Worm (Caenorhabditis elegans) whole organism, young adult: Measurements from ENCODE around the gene M01B2.12.

ENCODE experiments used
- B0035.1 ChIP-seq: sonication (generic microtip); optimal IDR thresholded peaks from 2 replicates; lab custom pipeline; 2016; ENCODE audit warnings: missing genetic modification characterization, mild to moderate bottlenecking, missing compliant biosample characterization, missing genotype, missing genetic modification reagents
- F23B12.7 ChIP-seq: sonication (generic microtip); optimal IDR thresholded peaks from 2 replicates; lab custom pipeline; 2017; ENCODE audit warnings: missing genetic modification characterization, mild to moderate bottlenecking, missing compliant biosample characterization, antibody characterized with exemption, moderate library complexity; ENCODE audit not compliant: insufficient read depth
- F33H1.4 ChIP-seq: fragments of 200-800 bp; sonication (Bioruptor generic); IDR thresholded peaks from 2 replicates; pipeline ENCODE4 v1.3.6; 2022; ENCODE audit warnings: missing genetic modification reagents, missing genetic modification characterization, missing compliant biosample characterization
- F49E8.2 ChIP-seq: sonication (generic microtip); optimal IDR thresholded peaks from 3 replicates; lab custom pipeline; 2017; ENCODE audit warnings: missing genetic modification characterization, mild to moderate bottlenecking, missing compliant biosample characterization, antibody characterized with exemption, moderate library complexity; ENCODE audit not compliant: insufficient read depth
- F57A8.1 ChIP-seq: fragments of 200-800 bp; sonication (Bioruptor generic); optimal IDR thresholded peaks from 2 replicates; lab custom pipeline; 2018; ENCODE audit warnings: mild to moderate bottlenecking, missing genetic modification characterization, moderate library complexity, missing compliant biosample characterization
- F57C9.4 ChIP-seq: sonication (generic microtip); optimal IDR thresholded peaks from 2 replicates; lab custom pipeline; 2017; ENCODE audit warnings: mild to moderate bottlenecking, missing genetic modification characterization, missing compliant biosample characterization
- T07F8.4 ChIP-seq: sonication (generic microtip); optimal IDR thresholded peaks from 2 replicates; lab custom pipeline; 2016; ENCODE audit warnings: mild to moderate bottlenecking, missing genetic modification characterization, moderate library complexity, missing compliant biosample characterization
- T26A5.8 ChIP-seq: sonication (generic microtip); optimal IDR thresholded peaks from 2 replicates; lab custom pipeline; 2016; ENCODE audit warnings: missing genetic modification characterization, missing compliant biosample characterization
- Y53F4B.3 ChIP-seq: fragments of 200-800 bp; sonication (Bioruptor generic); IDR thresholded peaks from 2 replicates; pipeline ENCODE4 v1.3.6; 2022; ENCODE audit warnings: missing genetic modification reagents, missing genetic modification characterization, missing compliant biosample characterization
- Y67H2A.10 ChIP-seq: fragments of 200-800 bp; sonication (Bioruptor generic); conservative IDR thresholded peaks from 2 replicates; pipeline ENCODE4 v1.3.6; 2022; ENCODE audit warnings: missing genetic modification reagents, missing genetic modification characterization, missing compliant biosample characterization
- Y79H2A.3 ChIP-seq: fragments of 200-800 bp; sonication (Bioruptor generic); conservative IDR thresholded peaks from 2 replicates; pipeline ENCODE4 v1.3.6; 2022; ENCODE audit warnings: missing genetic modification reagents, missing genetic modification characterization, missing compliant biosample characterization
- aptf-3 ChIP-seq: fragments of 200-800 bp; sonication (Bioruptor generic); IDR thresholded peaks from 2 replicates; pipeline ENCODE4 v1.3.6; 2022; ENCODE audit warnings: missing genetic modification characterization, missing compliant biosample characterization
- bed-2 ChIP-seq: fragments of 200-800 bp; sonication (Bioruptor generic); IDR thresholded peaks from 2 replicates; pipeline ENCODE4 v1.3.6; 2022; ENCODE audit warnings: missing genetic modification reagents, missing genetic modification characterization, missing compliant biosample characterization
- die-1 ChIP-seq: sonication (generic microtip); optimal IDR thresholded peaks from 2 replicates; lab custom pipeline; 2016; ENCODE audit warnings: missing genotype, mild to moderate bottlenecking, missing genetic modification characterization, missing compliant biosample characterization
- dox-1 ChIP-seq: fragments of 200-800 bp; sonication (Bioruptor generic); IDR thresholded peaks from 2 replicates; pipeline ENCODE4 v1.3.6; 2022; ENCODE audit warnings: missing genetic modification reagents, missing genetic modification characterization, missing compliant biosample characterization
- egrh-3 ChIP-seq: fragments of 200-800 bp; sonication (Bioruptor generic); IDR thresholded peaks from 2 replicates; pipeline ENCODE4 v1.3.6; 2022; ENCODE audit warnings: missing genetic modification reagents, missing genetic modification characterization, missing compliant biosample characterization
- him-1 ChIP-seq: sonication (generic microtip); optimal IDR thresholded peaks from 2 replicates; lab custom pipeline; 2016; ENCODE audit warnings: missing genotype, missing genetic modification reagents, missing genetic modification characterization, missing compliant biosample characterization
- lag-1 ChIP-seq: fragments of 200-800 bp; sonication (Bioruptor generic); IDR thresholded peaks from 2 replicates; pipeline ENCODE4 v1.3.6; 2022; ENCODE audit warnings: missing genetic modification reagents, missing genetic modification characterization, missing compliant biosample characterization
- mcd-1 ChIP-seq: fragments of 200-800 bp; sonication (Bioruptor generic); IDR thresholded peaks from 2 replicates; pipeline ENCODE4 v1.3.6; 2022; ENCODE audit warnings: missing genetic modification reagents, missing genetic modification characterization, missing compliant biosample characterization
- nfya-1 ChIP-seq: sonication (generic microtip); optimal IDR thresholded peaks from 2 replicates; lab custom pipeline; 2017; ENCODE audit warnings: antibody characterized with exemption, missing compliant biosample characterization, missing genetic modification characterization, borderline replicate concordance; ENCODE audit not compliant: insufficient read depth
- nfyb-1 ChIP-seq: fragments of 200-800 bp; sonication (Bioruptor generic); IDR thresholded peaks from 2 replicates; pipeline ENCODE4 v1.3.6; 2022; ENCODE audit warnings: missing genetic modification reagents, missing genetic modification characterization, missing compliant biosample characterization
- nhr-120 ChIP-seq: fragments of 200-800 bp; sonication (Bioruptor generic); IDR thresholded peaks from 2 replicates; pipeline ENCODE4 v1.3.6; 2022; ENCODE audit warnings: missing genetic modification characterization, missing compliant biosample characterization
- nhr-27 ChIP-seq: fragments of 200-800 bp; sonication (Bioruptor generic); optimal IDR thresholded peaks from 2 replicates; lab custom pipeline; 2018; ENCODE audit warnings: mild to moderate bottlenecking, missing genetic modification characterization, moderate library complexity, missing compliant biosample characterization
- nhr-90 ChIP-seq: sonication (generic microtip); optimal IDR thresholded peaks from 2 replicates; lab custom pipeline; 2016; ENCODE audit warnings: missing genotype, mild to moderate bottlenecking, missing genetic modification characterization, missing compliant biosample characterization
- rec-8 ChIP-seq, 2 experiments: sonication (generic microtip); optimal IDR thresholded peaks; 2 replicates each; lab custom pipeline; 2016; ENCODE audit warnings: mild to moderate bottlenecking in 2 of 2, missing genetic modification characterization in 2 of 2, missing genetic modification reagents in 2 of 2, missing genotype in 2 of 2, missing biosample characterization in 1 of 2, missing compliant biosample characterization in 1 of 2, moderate library complexity in 1 of 2
- rpc-1 ChIP-seq, 2 experiments: fragments of 150-350 bp in 1 of 2; sonication (generic microtip) in 1 of 2; optimal IDR thresholded peaks; 2 replicates each; lab custom pipeline; 2014 to 2018; ENCODE audit warnings: missing biosample characterization in 1 of 2, missing genetic modification characterization in 1 of 2, missing genetic modification reagents in 1 of 2, missing genotype in 1 of 2
- sea-2 ChIP-seq: fragments of 200-800 bp; sonication (Bioruptor generic); IDR thresholded peaks from 2 replicates; pipeline ENCODE4 v1.3.6; 2022; ENCODE audit warnings: missing genetic modification characterization, missing compliant biosample characterization
- snpc-1.1 ChIP-seq: sonication (generic microtip); optimal IDR thresholded peaks from 2 replicates; lab custom pipeline; 2017; ENCODE audit warnings: missing genetic modification characterization, mild to moderate bottlenecking, missing compliant biosample characterization, antibody characterized with exemption, moderate library complexity, missing genotype, missing genetic modification reagents; ENCODE audit not compliant: insufficient read depth
- tbx-9 ChIP-seq: sonication (generic microtip); optimal IDR thresholded peaks from 2 replicates; lab custom pipeline; 2016; ENCODE audit warnings: borderline replicate concordance, missing genetic modification characterization, inconsistent platforms, missing compliant biosample characterization
- unc-62 ChIP-seq: fragments of 150-350 bp; optimal IDR thresholded peaks from 2 replicates; lab custom pipeline; 2014; ENCODE audit warnings: missing biosample characterization, missing genetic modification reagents, missing genetic modification characterization
- ztf-25 ChIP-seq: fragments of 200-800 bp; sonication (Bioruptor generic); IDR thresholded peaks from 2 replicates; pipeline ENCODE4 v1.3.6; 2022; ENCODE audit warnings: missing genetic modification reagents, missing genetic modification characterization, missing compliant biosample characterization
- ztf-26 ChIP-seq: sonication (generic microtip); optimal IDR thresholded peaks from 2 replicates; lab custom pipeline; 2017; ENCODE audit warnings: missing genetic modification characterization, missing compliant biosample characterization
- ztf-28 ChIP-seq: fragments of 200-800 bp; sonication (Bioruptor generic); IDR thresholded peaks from 2 replicates; pipeline ENCODE4 v1.3.6; 2022; ENCODE audit warnings: missing genetic modification reagents, missing genetic modification characterization, missing compliant biosample characterization
- ztf-6 ChIP-seq: fragments of 200-800 bp; sonication (Bioruptor generic); IDR thresholded peaks from 2 replicates; pipeline ENCODE4 v1.3.6; 2022; ENCODE audit warnings: missing genetic modification reagents, missing genetic modification characterization, missing compliant biosample characterization

Gene M01B2.12

DNA sequence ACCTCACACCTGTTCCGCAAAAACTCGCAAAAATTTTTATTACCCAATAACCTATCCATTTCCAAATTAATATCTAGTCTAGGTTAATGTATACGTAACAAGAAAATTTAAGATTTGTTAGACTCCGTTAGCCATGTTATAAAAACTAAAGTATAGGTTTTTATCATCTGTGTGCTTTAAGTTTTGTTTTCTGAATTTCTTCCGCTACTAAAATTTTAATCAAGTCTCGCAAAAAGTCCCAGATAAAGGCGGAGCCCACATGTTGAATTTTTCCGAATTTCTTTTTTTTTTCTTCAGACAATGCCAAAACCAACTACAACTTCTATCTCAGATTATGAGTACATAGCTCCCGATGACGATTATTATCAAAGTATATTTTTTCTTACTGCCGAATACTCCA, 31.8 kb downstream of the M01B2.12 start, which contains the start of gene srw-13:
TSS of gene srw-13 (plus strand) at position 301 of the 400 bp plus-strand sequence.
- no peak for TF ChIP-seq ztf-28 (GFP tag; lab: Robert Waterston, UW)
- no peak for TF ChIP-seq T07F8.4 (tag; lab: Kevin White, UChicago)
- TF ChIP-seq T26A5.8 (tag; lab: Kevin White, UChicago): no peak
- TF ChIP-seq nfyb-1 (GFP tag; lab: Robert Waterston, UW): no peak
- no peak for TF ChIP-seq lag-1
- no peak for TF ChIP-seq aptf-3
- TF ChIP-seq ztf-26 (tag; lab: Kevin White, UChicago): no peak
- no peak for TF ChIP-seq nhr-90 (tag; lab: Kevin White, UChicago)
- TF ChIP-seq F57A8.1 (GFP tag; lab: Kevin White, UChicago): no peak
- TF ChIP-seq die-1: no peak
- TF ChIP-seq F49E8.2 (tag; lab: Kevin White, UChicago): no peak
- TF ChIP-seq egrh-3 (GFP tag; lab: Robert Waterston, UW): no peak
- TF ChIP-seq Y79H2A.3 (GFP tag; lab: Robert Waterston, UW): no peak
- no peak for TF ChIP-seq B0035.1 (tag; lab: Kevin White, UChicago)
- no peak for TF ChIP-seq sea-2 (GFP tag; lab: Robert Waterston, UW)
- no peak for TF ChIP-seq bed-2 (GFP tag; lab: Robert Waterston, UW)
- TF ChIP-seq snpc-1.1 (tag; lab: Kevin White, UChicago): no peak
- TF ChIP-seq Y53F4B.3: no peak

ce11 chrV:15230243-15230642, 33.8 kb downstream of the M01B2.12 start, which contains the start of gene srw-15:
Gene srw-15, plus strand, starts transcription at chrV:15230543.
- TF ChIP-seq mcd-1 (GFP tag; lab: Robert Waterston, UW): no peak
- no peak for TF ChIP-seq nhr-27

DNA sequence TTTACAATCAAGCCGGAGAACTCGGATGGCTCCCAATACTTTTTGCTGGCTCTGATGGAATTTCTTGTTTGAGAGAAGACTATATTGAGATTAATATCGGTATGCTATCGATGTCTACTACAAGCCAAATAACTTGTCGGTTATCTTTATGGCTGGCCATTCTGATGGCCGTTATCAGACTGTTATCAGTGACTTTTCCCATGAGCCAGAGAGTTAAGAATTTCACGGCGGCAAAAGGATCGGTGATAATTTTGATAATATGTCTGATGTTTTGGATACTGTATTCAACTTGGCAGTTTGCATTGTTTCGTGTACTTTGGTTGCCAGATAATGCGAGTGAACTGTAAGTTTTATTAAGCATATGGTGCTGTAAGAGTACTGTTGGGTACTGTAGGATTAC, 37.8 kb downstream of the M01B2.12 start:
- TF ChIP-seq mcd-1 (GFP tag; lab: Robert Waterston, UW) (no peak), rec-8 (tag; optimal IDR thresholded peaks at IDR 0.05; lab: Kevin White, UChicago) (no peak), Y67H2A.10 (GFP tag; lab: Robert Waterston, UW) (no peak), F33H1.4 (no peak), egrh-3 (GFP tag; lab: Robert Waterston, UW) (no peak), ztf-6 (no peak), rpc-1 (optimal IDR thresholded peaks at IDR 0.05; lab: Kevin White, UChicago) (no peak), rpc-1 (tag; optimal IDR thresholded peaks at IDR 0.05; lab: Kevin White, UChicago) (no peak), ztf-25 (GFP tag; lab: Robert Waterston, UW) (no peak), F57C9.4 (tag; lab: Kevin White, UChicago) (no peak), nfya-1 (tag; lab: Kevin White, UChicago) (no peak)

ce11 chrV:15225650-15226049, 38.4 kb downstream of the M01B2.12 start, which contains the start of gene srw-14:
Gene srw-14, plus strand, starts transcription at chrV:15225950.
- TF ChIP-seq unc-62: no peak
- no peak for TF ChIP-seq tbx-9 (tag; lab: Kevin White, UChicago)
- TF ChIP-seq him-1 (tag; lab: Kevin White, UChicago): no peak
- TF ChIP-seq lag-1: no peak
- TF ChIP-seq mcd-1 (GFP tag; lab: Robert Waterston, UW): no peak
- no peak for TF ChIP-seq nhr-120
- no peak for TF ChIP-seq dox-1
- TF ChIP-seq nfyb-1 (GFP tag; lab: Robert Waterston, UW): no peak
- TF ChIP-seq F23B12.7 (tag; lab: Kevin White, UChicago): no peak
- TF ChIP-seq, all 124 proteins: peak for 0
